Worm (Caenorhabditis elegans): Measurements from ENCODE around the gene F58E1.13.

The F58E1.13 gene

ce11 chrII:1735145-1735544, 39.5 kb upstream of the F58E1.13 start:
- TF ChIP-seq unc-62 (GFP tag; optimal IDR thresholded peaks at IDR 0.05 in 1 of 2): peak in 1 of 2 experiments; percentile 96
- TF ChIP-seq unc-62 (tag; optimal IDR thresholded peaks at IDR 0.05): no peak
- no peak for TF ChIP-seq ceh-28 (tag; optimal IDR thresholded peaks at IDR 0.05)

ce11 chrII:1731932-1732331, 36.3 kb upstream of the F58E1.13 start, which contains the start of gene ceh-82:
TSS of gene ceh-82 (plus strand) at chrII:1732232.
- TF ChIP-seq spr-3 (GFP tag; optimal IDR thresholded peaks at IDR 0.05): no peak
- TF ChIP-seq daf-16 (GFP tag; optimal IDR thresholded peaks at IDR 0.05): no peak
- no peak for TF ChIP-seq daf-16 (tag; optimal IDR thresholded peaks at IDR 0.05)
- TF ChIP-seq zfp-2 (tag; optimal IDR thresholded peaks at IDR 0.05): no peak
- no peak for TF ChIP-seq lin-13 (GFP tag; optimal IDR thresholded peaks at IDR 0.05)
- TF ChIP-seq mxl-2 (GFP tag; conservative IDR thresholded peaks at IDR 0.05): no peak
- TF ChIP-seq skn-1 (tag; optimal IDR thresholded peaks at IDR 0.05): no peak
- TF ChIP-seq attf-4 (tag; optimal IDR thresholded peaks at IDR 0.05): no peak
- no peak for TF ChIP-seq mes-2 (tag; optimal IDR thresholded peaks at IDR 0.05; ENCODE audit: poor library complexity, severe bottlenecking)
- TF ChIP-seq ceh-20 (GFP tag; IDR thresholded peaks at IDR 0.05): no peak
- TF ChIP-seq lsy-2 (tag; optimal IDR thresholded peaks at IDR 0.05): no peak
- TF ChIP-seq F10B5.3 (tag; optimal IDR thresholded peaks at IDR 0.05): no peak
- no peak for TF ChIP-seq fos-1 (tag; optimal IDR thresholded peaks at IDR 0.05)
- no peak for TF ChIP-seq arid-1 (GFP tag; conservative IDR thresholded peaks at IDR 0.05)
- TF ChIP-seq ceh-62 (tag; optimal IDR thresholded peaks at IDR 0.05): no peak

ce11 chrII:1730103-1730502, 34.4 kb upstream of the F58E1.13 start, which contains the start of gene ceh-81:
TSS of gene ceh-81 (plus strand) at chrII:1730403.
- peak in 1 of 2 experiments; percentile 23 for TF ChIP-seq unc-62 (GFP tag; optimal IDR thresholded peaks at IDR 0.05 in 1 of 2)
- TF ChIP-seq unc-62 (tag; optimal IDR thresholded peaks at IDR 0.05): no peak
- no peak for TF ChIP-seq ceh-82 (tag; optimal IDR thresholded peaks at IDR 0.05)

ce11 chrII:1728253-1728652, 32.6 kb upstream of the F58E1.13 start, which contains the start of gene btb-9:
TSS of gene btb-9 (plus strand) at chrII:1728506.
- TF ChIP-seq lin-15B (tag; optimal IDR thresholded peaks at IDR 0.05) (no peak), fkh-10 (GFP tag; optimal IDR thresholded peaks at IDR 0.05) (no peak), zfp-3 (GFP tag; conservative IDR thresholded peaks at IDR 0.05) (no peak), php-3 (GFP tag; IDR thresholded peaks at IDR 0.05) (0 out of 2 replicates have a peak, but pooled peaks have one; percentile 11), aha-1 (tag) (peak; percentile 9), pqm-1 (tag; optimal IDR thresholded peaks at IDR 0.05) (peak; percentile 96), unc-39 (tag; optimal IDR thresholded peaks at IDR 0.05) (no peak), ceh-28 (tag; optimal IDR thresholded peaks at IDR 0.05) (no peak), lin-29 (GFP tag; IDR thresholded peaks at IDR 0.05) (no peak), daf-16 (GFP tag; optimal IDR thresholded peaks at IDR 0.05) (no peak), daf-16 (tag; optimal IDR thresholded peaks at IDR 0.05) (peak; percentile 58), daf-19 (GFP tag; conservative IDR thresholded peaks at IDR 0.05) (no peak), saeg-2 (GFP tag; IDR thresholded peaks at IDR 0.05) (no peak), nhr-6 (tag; optimal IDR thresholded peaks at IDR 0.05) (no peak), T26A8.4 (GFP tag; IDR thresholded peaks at IDR 0.05) (no peak), dmd-6 (GFP tag; IDR thresholded peaks at IDR 0.05) (peak; percentile 72), spr-1 (tag; optimal IDR thresholded peaks at IDR 0.05) (no peak), lim-7 (GFP tag; IDR thresholded peaks at IDR 0.05) (no peak), duxl-1 (tag; optimal IDR thresholded peaks at IDR 0.05; ENCODE audit: poor library complexity) (peak; percentile 4), ZK546.5 (tag; optimal IDR thresholded peaks at IDR 0.05) (no peak), hlh-11 (tag; optimal IDR thresholded peaks at IDR 0.05) (peak; percentile 51), mep-1 (tag; optimal IDR thresholded peaks at IDR 0.05) (no peak), nhr-28 (tag; optimal IDR thresholded peaks at IDR 0.05) (peak; percentile 84), mdt-29 (GFP tag; IDR thresholded peaks at IDR 0.05) (no peak), arid-1 (GFP tag; conservative IDR thresholded peaks at IDR 0.05) (no peak), mxl-3 (GFP tag; optimal IDR thresholded peaks at IDR 0.05) (no peak), ces-1 (GFP tag; optimal IDR thresholded peaks at IDR 0.05) (no peak)

Data from whole organism, L4 larva.